Worm (Caenorhabditis elegans) whole organism, late embryonic: ENCODE measurements around the gene usp-50.
"Not testable (repeated sequence)": the region's sequence is repeated elsewhere in the genome, so short reads cannot be mapped to it uniquely, and the experiment has no call there.

Experiments used
- C08G9.2 ChIP-seq: sonication (generic microtip); optimal IDR thresholded peaks from 2 replicates; lab custom pipeline; 2016; ENCODE audit warnings: mild to moderate bottlenecking, missing genetic modification characterization, moderate library complexity, missing compliant biosample characterization
- C38D4.7 ChIP-seq: fragments of 200-800 bp; sonication (Bioruptor generic); optimal IDR thresholded peaks from 2 replicates; lab custom pipeline; 2018; ENCODE audit warnings: mild to moderate bottlenecking, missing genetic modification characterization, moderate library complexity, missing compliant biosample characterization
- F13H6.1 ChIP-seq: sonication (generic microtip); optimal IDR thresholded peaks from 2 replicates; lab custom pipeline; 2016; ENCODE audit warnings: missing genetic modification characterization, missing compliant biosample characterization
- K02D7.2 ChIP-seq: sonication (generic microtip); optimal IDR thresholded peaks from 2 replicates; lab custom pipeline; 2017; ENCODE audit warnings: mild to moderate bottlenecking, missing genetic modification characterization, missing compliant biosample characterization
- K09A11.1 ChIP-seq: sonication (generic microtip); optimal IDR thresholded peaks from 2 replicates; lab custom pipeline; 2017; ENCODE audit warnings: antibody characterized with exemption, mild to moderate bottlenecking, missing genetic modification characterization, missing compliant biosample characterization; ENCODE audit not compliant: insufficient read depth
- T23F11.4 ChIP-seq: fragments of 200-800 bp; sonication (Bioruptor generic); optimal IDR thresholded peaks from 2 replicates; lab custom pipeline; 2018; ENCODE audit warnings: mild to moderate bottlenecking, missing genetic modification characterization, missing compliant biosample characterization
- Y22D7AL.16 ChIP-seq: sonication (generic microtip); optimal IDR thresholded peaks from 2 replicates; lab custom pipeline; 2016; ENCODE audit warnings: missing genetic modification characterization, missing compliant biosample characterization
- ahr-1 ChIP-seq: sonication (generic microtip); optimal IDR thresholded peaks from 2 replicates; lab custom pipeline; 2016; ENCODE audit warnings: missing genetic modification characterization, missing compliant biosample characterization
- ceh-2 ChIP-seq: sonication (generic microtip); optimal IDR thresholded peaks from 2 replicates; lab custom pipeline; 2016; ENCODE audit warnings: missing genotype, missing genetic modification characterization, missing compliant biosample characterization
- ceh-24 ChIP-seq: sonication (generic microtip); optimal IDR thresholded peaks from 2 replicates; lab custom pipeline; 2016; ENCODE audit warnings: mild to moderate bottlenecking, missing genetic modification characterization, missing compliant biosample characterization
- ceh-31 ChIP-seq: sonication (generic microtip); optimal IDR thresholded peaks from 2 replicates; lab custom pipeline; 2016; ENCODE audit warnings: missing genetic modification characterization, missing compliant biosample characterization
- ceh-48 ChIP-seq: sonication (generic microtip); optimal IDR thresholded peaks from 2 replicates; lab custom pipeline; 2016; ENCODE audit warnings: missing genetic modification characterization, inconsistent platforms, missing compliant biosample characterization
- ceh-9 ChIP-seq: sonication (generic microtip); optimal IDR thresholded peaks from 2 replicates; lab custom pipeline; 2016; ENCODE audit warnings: mild to moderate bottlenecking, missing genetic modification characterization, inconsistent platforms, missing compliant biosample characterization
- che-1 ChIP-seq: sonication (generic microtip); optimal IDR thresholded peaks from 2 replicates; lab custom pipeline; 2016; ENCODE audit warnings: mild to moderate bottlenecking, missing genetic modification characterization, missing compliant biosample characterization
- dmd-4 ChIP-seq: sonication (generic microtip); optimal IDR thresholded peaks from 2 replicates; lab custom pipeline; 2016; ENCODE audit warnings: borderline replicate concordance, missing genetic modification characterization, missing compliant biosample characterization
- elt-4 ChIP-seq: sonication (generic microtip); optimal IDR thresholded peaks from 2 replicates; lab custom pipeline; 2016; ENCODE audit warnings: missing genetic modification characterization, missing compliant biosample characterization
- gmeb-2 ChIP-seq: sonication (generic microtip); optimal IDR thresholded peaks from 2 replicates; lab custom pipeline; 2016; ENCODE audit warnings: missing genetic modification characterization, inconsistent platforms, missing compliant biosample characterization
- hlh-13 ChIP-seq: fragments of 200-800 bp; sonication (Bioruptor generic); optimal IDR thresholded peaks from 2 replicates; lab custom pipeline; 2018; ENCODE audit warnings: mild to moderate bottlenecking, missing genetic modification characterization, missing compliant biosample characterization
- hlh-8 ChIP-seq: sonication (generic microtip); optimal IDR thresholded peaks from 2 replicates; lab custom pipeline; 2016; ENCODE audit warnings: missing genotype, missing genetic modification characterization, missing compliant biosample characterization
- lin-11 ChIP-seq: fragments of 200-800 bp; sonication (Bioruptor generic); optimal IDR thresholded peaks from 2 replicates; lab custom pipeline; 2018; ENCODE audit warnings: mild to moderate bottlenecking, missing genetic modification characterization, missing compliant biosample characterization
- nhr-11 ChIP-seq: fragments of 150-350 bp; optimal IDR thresholded peaks from 2 replicates; lab custom pipeline; 2014; ENCODE audit warnings: missing biosample characterization, missing genetic modification characterization
- nhr-232 ChIP-seq: sonication (generic microtip); optimal IDR thresholded peaks from 2 replicates; lab custom pipeline; 2016; ENCODE audit warnings: missing genetic modification characterization, missing compliant biosample characterization
- odd-2 ChIP-seq: sonication (generic microtip); optimal IDR thresholded peaks from 2 replicates; lab custom pipeline; 2017; ENCODE audit warnings: antibody characterized with exemption, mild to moderate bottlenecking, missing genetic modification characterization, missing compliant biosample characterization
- pat-9 ChIP-seq: fragments of 200-800 bp; sonication (Bioruptor generic); optimal IDR thresholded peaks from 2 replicates; lab custom pipeline; 2018; ENCODE audit warnings: mild to moderate bottlenecking, missing genetic modification characterization, moderate library complexity, missing compliant biosample characterization
- pros-1 ChIP-seq: fragments of 150-350 bp; optimal IDR thresholded peaks from 2 replicates; lab custom pipeline; 2014; ENCODE audit warnings: missing biosample characterization, missing genetic modification reagents, missing genetic modification characterization
- ref-2 ChIP-seq: sonication (generic microtip); optimal IDR thresholded peaks from 2 replicates; lab custom pipeline; 2016; ENCODE audit warnings: missing genetic modification characterization, missing compliant biosample characterization
- rnt-1 ChIP-seq: sonication (generic microtip); optimal IDR thresholded peaks from 2 replicates; lab custom pipeline; 2016; ENCODE audit warnings: missing genetic modification characterization, missing compliant biosample characterization
- sox-2 ChIP-seq: fragments of 200-800 bp; sonication (Bioruptor generic); IDR thresholded peaks from 2 replicates; pipeline ENCODE4 v1.3.6; 2022; ENCODE audit warnings: missing genetic modification reagents, missing genetic modification characterization, missing compliant biosample characterization
- syd-9 ChIP-seq: sonication (generic microtip); optimal IDR thresholded peaks from 2 replicates; lab custom pipeline; 2016; ENCODE audit warnings: mild to moderate bottlenecking, missing genetic modification characterization, moderate library complexity, missing compliant biosample characterization
- tbx-2 ChIP-seq: sonication (generic microtip); optimal IDR thresholded peaks from 2 replicates; lab custom pipeline; 2016; ENCODE audit warnings: missing genetic modification characterization, missing compliant biosample characterization
- ttx-3 ChIP-seq: sonication (generic microtip); optimal IDR thresholded peaks from 2 replicates; lab custom pipeline; 2016; ENCODE audit warnings: missing genetic modification reagents, missing genetic modification characterization, missing compliant biosample characterization
- unc-42 ChIP-seq: sonication (generic microtip); optimal IDR thresholded peaks from 2 replicates; lab custom pipeline; 2016; ENCODE audit warnings: missing genotype, missing genetic modification characterization, missing compliant biosample characterization
- unc-86 ChIP-seq: sonication (generic microtip); optimal IDR thresholded peaks from 2 replicates; lab custom pipeline; 2016; ENCODE audit warnings: missing genetic modification characterization, missing compliant biosample characterization
- zip-5 ChIP-seq: sonication (generic microtip); optimal IDR thresholded peaks from 2 replicates; lab custom pipeline; 2016; ENCODE audit warnings: missing genetic modification characterization, missing compliant biosample characterization

Gene usp-50

DNA sequence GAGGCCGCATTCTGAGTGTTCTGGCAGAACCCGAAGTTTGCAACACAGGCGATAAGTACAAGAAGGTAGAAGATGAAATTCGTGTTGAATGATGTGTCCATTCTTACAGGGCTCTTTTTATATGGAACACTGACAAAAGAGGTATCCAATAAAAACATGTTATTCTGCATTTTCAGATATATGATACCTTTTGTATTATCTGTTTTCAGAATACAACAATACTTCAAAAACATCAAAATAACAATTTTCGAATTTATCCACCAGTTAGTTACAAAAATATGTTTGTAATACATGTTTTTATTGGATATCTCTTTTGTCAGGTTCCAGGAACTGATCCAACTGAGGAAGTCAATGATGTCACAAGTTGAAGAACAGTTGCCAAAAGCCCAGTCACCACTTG lies 27.1 kb upstream of the usp-50 start, which contains the start of gene C06H5.13:
Gene C06H5.13 (minus strand): TSS at position 101 of the 400 bp plus-strand sequence.
- TF ChIP-seq ceh-9, lin-11, ahr-1 (tag; lab: Kevin White, UChicago): not testable (repeated sequence)

DNA sequence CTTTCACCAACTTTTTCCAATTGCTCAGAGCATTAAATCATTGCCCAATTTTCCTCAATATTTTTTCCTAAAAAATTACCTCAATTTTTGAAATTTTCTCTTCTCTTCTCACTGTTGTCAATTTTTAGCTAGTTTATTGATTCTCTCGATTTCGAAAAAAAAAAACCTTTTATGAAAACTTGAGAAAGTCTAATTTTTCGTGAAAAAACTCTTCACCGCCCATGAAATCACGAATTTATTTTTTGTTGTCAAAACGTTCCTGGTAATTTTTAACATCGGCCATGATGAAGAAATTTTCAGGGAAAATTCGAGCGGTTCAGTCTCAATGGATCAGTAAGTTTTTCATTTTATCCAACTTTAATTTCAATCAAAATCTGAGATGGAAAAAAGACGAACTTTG lies 25.2 kb upstream of the usp-50 start, which contains the start of gene fbxa-157:
Gene fbxa-157 (plus strand): TSS at position 301 of the 400 bp plus-strand sequence.
- TF ChIP-seq elt-4 (tag; lab: Kevin White, UChicago) (no peak), zip-5 (no peak), K09A11.1 (tag; lab: Kevin White, UChicago) (no peak), Y22D7AL.16 (tag; lab: Kevin White, UChicago) (no peak), tbx-2 (tag; lab: Kevin White, UChicago) (no peak), ceh-48 (no peak), ceh-31 (tag; lab: Kevin White, UChicago) (no peak), C08G9.2 (no peak), sox-2 (no peak), ceh-9 (tag; lab: Kevin White, UChicago) (no peak), rnt-1 (tag; lab: Kevin White, UChicago) (no peak), che-1 (no peak)

ce11 chrV:17903829-17904228 lies 20.9 kb upstream of the usp-50 start, which contains the start of gene C06H5.14:
Gene C06H5.14 (plus strand): TSS chrV:17904129.
- not testable (repeated sequence) for TF ChIP-seq syd-9, pros-1, rnt-1 (tag; lab: Kevin White, UChicago)

ce11 chrV:17905765-17906164 lies 19.0 kb upstream of the usp-50 start:
- TF ChIP-seq ttx-3 (tag; lab: Kevin White, UChicago) (no peak), gmeb-2 (tag; lab: Kevin White, UChicago) (no peak), F13H6.1 (no peak), nhr-232 (tag; lab: Kevin White, UChicago) (no peak), nhr-11 (tag; lab: Kevin White, UChicago) (no peak), C38D4.7 (GFP tag; lab: Kevin White, UChicago) (no peak), che-1 (no peak), pros-1 (tag; lab: Kevin White, UChicago) (no peak), pat-9 (no peak), K02D7.2 (no peak), unc-42 (tag; lab: Kevin White, UChicago) (no peak), unc-86 (tag; lab: Kevin White, UChicago) (no peak), hlh-8 (tag; lab: Kevin White, UChicago) (no peak), ceh-24 (tag; lab: Kevin White, UChicago) (no peak), hlh-13 (GFP tag; lab: Kevin White, UChicago) (no peak)

- TF ChIP-seq dmd-4 (tag; lab: Kevin White, UChicago) = no peak
- no peak for TF ChIP-seq ref-2 (tag; lab: Kevin White, UChicago)
- no peak for TF ChIP-seq ceh-2 (tag; lab: Kevin White, UChicago)
- TF ChIP-seq ceh-9 (tag; lab: Kevin White, UChicago) = no peak
- no peak for TF ChIP-seq ahr-1 (tag; lab: Kevin White, UChicago)
- no peak for TF ChIP-seq che-1
- no peak for TF ChIP-seq T23F11.4 (GFP tag; lab: Kevin White, UChicago)
- no peak for TF ChIP-seq sox-2
- no peak for TF ChIP-seq odd-2 (tag; lab: Kevin White, UChicago)
These were observed 14.7 kb upstream of the usp-50 start, which contains the start of gene dcar-1 for ce11 chrV:17910019-17910418. Gene dcar-1 (plus strand): TSS chrV:17910319.
